Worm (Caenorhabditis elegans) whole organism, mixed stage, embryonic: ENCODE data around the gene ZK154.6.

Source experiments
- blmp-1 ChIP-seq: fragments of 150-350 bp; optimal IDR thresholded peaks from 2 replicates; lab custom pipeline; 2014; ENCODE audit warnings: missing biosample characterization, missing genetic modification characterization
- ceh-39 ChIP-seq: fragments of 150-350 bp; optimal IDR thresholded peaks from 2 replicates; lab custom pipeline; 2014; ENCODE audit warnings: missing biosample characterization, missing genetic modification characterization
- ceh-43 ChIP-seq: fragments of 200-800 bp; sonication (Bioruptor generic); optimal IDR thresholded peaks from 2 replicates; lab custom pipeline; 2018; ENCODE audit warnings: mild to moderate bottlenecking, missing genetic modification characterization, moderate library complexity, missing compliant biosample characterization
- ces-1 ChIP-seq: fragments of 150-350 bp; optimal IDR thresholded peaks from 2 replicates; lab custom pipeline; 2014; ENCODE audit warnings: missing biosample characterization, missing genetic modification reagents, missing genetic modification characterization
- cnd-1 ChIP-seq: fragments of 200-800 bp; sonication (Bioruptor generic); optimal IDR thresholded peaks from 2 replicates; lab custom pipeline; 2018; ENCODE audit warnings: mild to moderate bottlenecking, missing genetic modification characterization, missing compliant biosample characterization
- drap-1 ChIP-seq: fragments of 200-800 bp; sonication (Bioruptor generic); optimal IDR thresholded peaks from 3 replicates; lab custom pipeline; 2018; ENCODE audit warnings: mild to moderate bottlenecking, missing genetic modification characterization, missing compliant biosample characterization
- elt-1 ChIP-seq: sonication (generic microtip); optimal IDR thresholded peaks from 2 replicates; lab custom pipeline; 2017; ENCODE audit warnings: missing genetic modification characterization, mild to moderate bottlenecking, missing compliant biosample characterization, antibody characterized with exemption, moderate library complexity, borderline replicate concordance; ENCODE audit not compliant: insufficient read depth
- elt-3 ChIP-seq: fragments of 150-350 bp; optimal IDR thresholded peaks from 2 replicates; lab custom pipeline; 2014; ENCODE audit warnings: missing biosample characterization, missing genetic modification characterization
- flh-1 ChIP-seq: fragments of 200-800 bp; sonication (Bioruptor generic); optimal IDR thresholded peaks from 2 replicates; lab custom pipeline; 2018; ENCODE audit warnings: mild to moderate bottlenecking, missing genetic modification characterization, moderate library complexity, missing compliant biosample characterization
- hlh-1 ChIP-seq: fragments of 150-350 bp; optimal IDR thresholded peaks from 2 replicates; lab custom pipeline; 2014; ENCODE audit warnings: missing biosample characterization, missing genetic modification reagents, missing genetic modification characterization
- lin-13 ChIP-seq: fragments of 150-350 bp; optimal IDR thresholded peaks from 2 replicates; lab custom pipeline; 2014; ENCODE audit warnings: missing biosample characterization, missing genetic modification characterization
- lin-32 ChIP-seq: fragments of 200-800 bp; sonication (Bioruptor generic); optimal IDR thresholded peaks from 2 replicates; lab custom pipeline; 2018; ENCODE audit warnings: mild to moderate bottlenecking, missing genetic modification characterization, missing compliant biosample characterization
- lsy-2 ChIP-seq: fragments of 150-350 bp; optimal IDR thresholded peaks from 2 replicates; lab custom pipeline; 2014; ENCODE audit warnings: missing biosample characterization, missing genetic modification characterization
- mls-2 ChIP-seq: sonication (generic microtip); optimal IDR thresholded peaks from 2 replicates; lab custom pipeline; 2016; ENCODE audit warnings: mild to moderate bottlenecking, missing genetic modification characterization, moderate library complexity, missing compliant biosample characterization
- nhr-2 ChIP-seq: fragments of 150-350 bp; optimal IDR thresholded peaks from 2 replicates; lab custom pipeline; 2014; ENCODE audit warnings: missing biosample characterization, missing genetic modification characterization
- nhr-28 ChIP-seq: fragments of 150-350 bp; optimal IDR thresholded peaks from 2 replicates; lab custom pipeline; 2014; ENCODE audit warnings: missing biosample characterization, missing genetic modification characterization
- nhr-76 ChIP-seq: sonication (generic microtip); optimal IDR thresholded peaks from 2 replicates; lab custom pipeline; 2017; ENCODE audit warnings: missing biosample characterization, missing genetic modification characterization
- pha-4 ChIP-seq: fragments of 150-350 bp; optimal IDR thresholded peaks from 2 replicates; lab custom pipeline; 2018; ENCODE audit warnings: missing biosample characterization, missing genetic modification reagents, missing genetic modification characterization
- sem-2 ChIP-seq: fragments of 200-800 bp; sonication (Bioruptor generic); optimal IDR thresholded peaks from 2 replicates; lab custom pipeline; 2018; ENCODE audit warnings: mild to moderate bottlenecking, missing genetic modification characterization, missing compliant biosample characterization
- sptf-1 ChIP-seq: sonication (generic microtip); optimal IDR thresholded peaks from 2 replicates; lab custom pipeline; 2017; ENCODE audit warnings: mild to moderate bottlenecking, missing genetic modification characterization, moderate library complexity, missing compliant biosample characterization
- tbx-8 ChIP-seq: fragments of 200-800 bp; sonication (Bioruptor generic); optimal IDR thresholded peaks from 2 replicates; lab custom pipeline; 2018; ENCODE audit warnings: mild to moderate bottlenecking, missing genetic modification characterization, moderate library complexity, missing compliant biosample characterization
- unc-120 ChIP-seq: sonication (generic microtip); optimal IDR thresholded peaks from 2 replicates; lab custom pipeline; 2017; ENCODE audit warnings: missing genetic modification characterization, missing compliant biosample characterization; ENCODE audit not compliant: poor library complexity, severe bottlenecking
- unc-39 ChIP-seq: fragments of 150-350 bp; optimal IDR thresholded peaks from 2 replicates; lab custom pipeline; 2014; ENCODE audit warnings: missing biosample characterization, missing genetic modification characterization
- unc-62 ChIP-seq: fragments of 150-350 bp; optimal IDR thresholded peaks from 2 replicates; lab custom pipeline; 2014; ENCODE audit warnings: missing biosample characterization, missing genetic modification reagents, missing genetic modification characterization
- ztf-11 ChIP-seq: fragments of 150-350 bp; optimal IDR thresholded peaks from 2 replicates; lab custom pipeline; 2014; ENCODE audit warnings: missing biosample characterization, missing genetic modification characterization

ZK154.6 gene

DNA sequence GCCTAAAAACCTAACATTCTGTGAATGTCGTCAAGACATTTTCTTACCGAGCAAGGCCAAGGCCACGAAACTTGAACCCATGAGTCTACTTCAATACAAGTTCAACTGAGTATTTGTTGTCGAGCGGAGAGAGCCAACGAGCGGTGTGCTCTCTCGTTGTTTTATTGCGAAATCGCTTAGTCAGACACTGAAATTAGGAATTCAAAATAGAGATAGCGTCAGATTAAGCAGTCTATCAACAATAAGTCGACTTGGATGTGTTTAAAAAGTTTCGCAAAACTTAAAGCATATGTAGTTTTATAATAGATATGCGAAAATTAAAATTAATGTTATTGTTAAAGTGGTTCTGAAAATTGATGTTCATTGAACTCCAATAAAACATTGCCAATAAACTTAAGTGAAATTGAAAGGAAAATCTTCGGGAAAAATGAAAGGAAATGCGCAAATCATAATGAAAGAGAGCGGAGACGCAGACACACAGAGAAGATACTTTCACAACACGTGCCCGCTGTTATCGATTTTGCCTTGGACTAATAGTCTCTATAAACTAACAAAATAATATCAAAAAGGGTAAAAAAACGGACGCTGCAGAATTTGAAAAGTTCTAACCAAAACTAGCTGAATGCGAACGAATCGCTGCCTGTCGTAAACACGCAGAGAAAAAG, at the start of gene ZK154.6:
TSS of gene ZK154.6 (minus strand) at position 187 of the 665 bp plus-strand sequence.
- TF ChIP-seq ces-1 (peak; percentile 47), unc-62 (GFP tag; lab: Kevin White, UChicago) (no peak), blmp-1 (tag; lab: Kevin White, UChicago) (peak; percentile 95)

ce11 chrX:7842241-7842640, 48.9 kb upstream of the ZK154.6 start, which contains the start of gene idpp-11:
Gene idpp-11, plus strand, starts transcription at chrX:7842541.
- TF ChIP-seq flh-1 (GFP tag; lab: Kevin White, UChicago), result no peak
- TF ChIP-seq unc-120 (tag; lab: Kevin White, UChicago), result no peak
- no peak for TF ChIP-seq unc-39 (tag; lab: Kevin White, UChicago)
- no peak for TF ChIP-seq cnd-1 (tag; lab: Kevin White, UChicago)
- TF ChIP-seq, all 35 proteins: peak for 0

ce11 chrX:7839989-7840388, 46.6 kb upstream of the ZK154.6 start:
- no peak for TF ChIP-seq lin-13

- TF ChIP-seq flh-1 (GFP tag; lab: Kevin White, UChicago) (no peak), unc-39 (tag; lab: Kevin White, UChicago) (no peak), sem-2 (GFP tag; lab: Kevin White, UChicago) (no peak), tbx-8 (no peak), hlh-1 (no peak)
These were observed 45.2 kb upstream of the ZK154.6 start, which contains the start of gene nlp-101 for ce11 chrX:7838582-7838981. Gene nlp-101, plus strand, starts transcription at chrX:7838882.

- TF ChIP-seq elt-3 (no peak), nhr-28 (tag; lab: Kevin White, UChicago) (no peak), lin-32 (no peak), lsy-2 (tag; lab: Kevin White, UChicago) (no peak), sptf-1 (tag; lab: Kevin White, UChicago) (no peak), pha-4 (tag; lab: Kevin White, UChicago) (no peak), drap-1 (GFP tag; lab: Kevin White, UChicago) (no peak), nhr-76 (tag; lab: Kevin White, UChicago) (no peak), ceh-43 (GFP tag; lab: Kevin White, UChicago) (no peak), ces-1 (no peak), elt-1 (tag; lab: Kevin White, UChicago) (no peak), mls-2 (tag; lab: Kevin White, UChicago) (no peak), sem-2 (GFP tag; lab: Kevin White, UChicago) (no peak), tbx-8 (no peak), unc-62 (GFP tag; lab: Kevin White, UChicago) (no peak), nhr-2 (tag; lab: Kevin White, UChicago) (no peak), cnd-1 (tag; lab: Kevin White, UChicago) (no peak), ztf-11 (no peak)
These were observed 40.8 kb upstream of the ZK154.6 start, which contains the start of gene sul-3 for ce11 chrX:7834117-7834516. Gene sul-3, minus strand, starts transcription at chrX:7834217.

ce11 chrX:7827989-7828388, 34.6 kb upstream of the ZK154.6 start:
- TF ChIP-seq elt-3 (no peak), ceh-39 (no peak)
- TF ChIP-seq, all 35 proteins: peak for 0

ce11 chrX:7826590-7827260, 33.4 kb upstream of the ZK154.6 start:
- TF ChIP-seq nhr-2 (tag; lab: Kevin White, UChicago) (peak; percentile 40), nhr-76 (tag; lab: Kevin White, UChicago) (no peak), elt-1 (tag; lab: Kevin White, UChicago) (peak; percentile 83), blmp-1 (tag; lab: Kevin White, UChicago) (no peak), unc-62 (GFP tag; lab: Kevin White, UChicago) (peak; percentile 43)
